Worm (Caenorhabditis elegans) whole organism, mixed stage, embryonic: ENCODE measurements around the gene H03G16.6.

Experiments
- M03D4.4 ChIP-seq: sonication (generic microtip); optimal IDR thresholded peaks from 2 replicates; lab custom pipeline; 2017; ENCODE audit warnings: mild to moderate bottlenecking, missing genetic modification characterization, missing compliant biosample characterization
- blmp-1 ChIP-seq: fragments of 150-350 bp; optimal IDR thresholded peaks from 2 replicates; lab custom pipeline; 2014; ENCODE audit warnings: missing biosample characterization, missing genetic modification characterization
- ceh-39 ChIP-seq: fragments of 150-350 bp; optimal IDR thresholded peaks from 2 replicates; lab custom pipeline; 2014; ENCODE audit warnings: missing biosample characterization, missing genetic modification characterization
- ceh-83 ChIP-seq: fragments of 200-800 bp; sonication (Bioruptor generic); optimal IDR thresholded peaks from 2 replicates; lab custom pipeline; 2018; ENCODE audit warnings: mild to moderate bottlenecking, missing genetic modification characterization, missing compliant biosample characterization
- ces-1 ChIP-seq: fragments of 150-350 bp; optimal IDR thresholded peaks from 2 replicates; lab custom pipeline; 2014; ENCODE audit warnings: missing biosample characterization, missing genetic modification reagents, missing genetic modification characterization
- cnd-1 ChIP-seq: fragments of 200-800 bp; sonication (Bioruptor generic); optimal IDR thresholded peaks from 2 replicates; lab custom pipeline; 2018; ENCODE audit warnings: mild to moderate bottlenecking, missing genetic modification characterization, missing compliant biosample characterization
- drap-1 ChIP-seq: fragments of 200-800 bp; sonication (Bioruptor generic); optimal IDR thresholded peaks from 3 replicates; lab custom pipeline; 2018; ENCODE audit warnings: mild to moderate bottlenecking, missing genetic modification characterization, missing compliant biosample characterization
- elt-1 ChIP-seq: sonication (generic microtip); optimal IDR thresholded peaks from 2 replicates; lab custom pipeline; 2017; ENCODE audit warnings: missing genetic modification characterization, mild to moderate bottlenecking, missing compliant biosample characterization, antibody characterized with exemption, moderate library complexity, borderline replicate concordance; ENCODE audit not compliant: insufficient read depth
- elt-3 ChIP-seq: fragments of 150-350 bp; optimal IDR thresholded peaks from 2 replicates; lab custom pipeline; 2014; ENCODE audit warnings: missing biosample characterization, missing genetic modification characterization
- flh-1 ChIP-seq: fragments of 200-800 bp; sonication (Bioruptor generic); optimal IDR thresholded peaks from 2 replicates; lab custom pipeline; 2018; ENCODE audit warnings: mild to moderate bottlenecking, missing genetic modification characterization, moderate library complexity, missing compliant biosample characterization
- ham-2 ChIP-seq: fragments of 200-800 bp; sonication (Bioruptor generic); optimal IDR thresholded peaks from 2 replicates; lab custom pipeline; 2018; ENCODE audit warnings: mild to moderate bottlenecking, missing genetic modification characterization, missing compliant biosample characterization
- hlh-1 ChIP-seq: fragments of 150-350 bp; optimal IDR thresholded peaks from 2 replicates; lab custom pipeline; 2014; ENCODE audit warnings: missing biosample characterization, missing genetic modification reagents, missing genetic modification characterization
- lin-13 ChIP-seq: fragments of 150-350 bp; optimal IDR thresholded peaks from 2 replicates; lab custom pipeline; 2014; ENCODE audit warnings: missing biosample characterization, missing genetic modification characterization
- lin-32 ChIP-seq: fragments of 200-800 bp; sonication (Bioruptor generic); optimal IDR thresholded peaks from 2 replicates; lab custom pipeline; 2018; ENCODE audit warnings: mild to moderate bottlenecking, missing genetic modification characterization, missing compliant biosample characterization
- lsy-2 ChIP-seq: fragments of 150-350 bp; optimal IDR thresholded peaks from 2 replicates; lab custom pipeline; 2014; ENCODE audit warnings: missing biosample characterization, missing genetic modification characterization
- mab-5 ChIP-seq: fragments of 150-350 bp; optimal IDR thresholded peaks from 2 replicates; lab custom pipeline; 2014; ENCODE audit warnings: missing biosample characterization, missing genetic modification characterization
- mep-1 ChIP-seq: fragments of 150-350 bp; optimal IDR thresholded peaks from 2 replicates; lab custom pipeline; 2017; ENCODE audit warnings: missing biosample characterization, missing genetic modification reagents, missing genetic modification characterization, inconsistent platforms
- mls-2 ChIP-seq: sonication (generic microtip); optimal IDR thresholded peaks from 2 replicates; lab custom pipeline; 2016; ENCODE audit warnings: mild to moderate bottlenecking, missing genetic modification characterization, moderate library complexity, missing compliant biosample characterization
- nhr-12 ChIP-seq: fragments of 150-350 bp; optimal IDR thresholded peaks from 2 replicates; lab custom pipeline; 2014; ENCODE audit warnings: missing biosample characterization, missing genetic modification characterization
- nhr-2 ChIP-seq: fragments of 150-350 bp; optimal IDR thresholded peaks from 2 replicates; lab custom pipeline; 2014; ENCODE audit warnings: missing biosample characterization, missing genetic modification characterization
- nhr-237 ChIP-seq: fragments of 150-350 bp; optimal IDR thresholded peaks from 2 replicates; lab custom pipeline; 2014; ENCODE audit warnings: missing biosample characterization, missing genetic modification characterization
- nhr-28 ChIP-seq: fragments of 150-350 bp; optimal IDR thresholded peaks from 2 replicates; lab custom pipeline; 2014; ENCODE audit warnings: missing biosample characterization, missing genetic modification characterization
- nhr-76 ChIP-seq: sonication (generic microtip); optimal IDR thresholded peaks from 2 replicates; lab custom pipeline; 2017; ENCODE audit warnings: missing biosample characterization, missing genetic modification characterization
- pha-4 ChIP-seq: fragments of 150-350 bp; optimal IDR thresholded peaks from 2 replicates; lab custom pipeline; 2018; ENCODE audit warnings: missing biosample characterization, missing genetic modification reagents, missing genetic modification characterization
- sem-2 ChIP-seq: fragments of 200-800 bp; sonication (Bioruptor generic); optimal IDR thresholded peaks from 2 replicates; lab custom pipeline; 2018; ENCODE audit warnings: mild to moderate bottlenecking, missing genetic modification characterization, missing compliant biosample characterization
- snpc-4 ChIP-seq: fragments of 150-350 bp; optimal IDR thresholded peaks from 2 replicates; lab custom pipeline; 2014; ENCODE audit warnings: missing biosample characterization, missing genetic modification characterization
- sptf-1 ChIP-seq: sonication (generic microtip); optimal IDR thresholded peaks from 2 replicates; lab custom pipeline; 2017; ENCODE audit warnings: mild to moderate bottlenecking, missing genetic modification characterization, moderate library complexity, missing compliant biosample characterization
- tbx-8 ChIP-seq: fragments of 200-800 bp; sonication (Bioruptor generic); optimal IDR thresholded peaks from 2 replicates; lab custom pipeline; 2018; ENCODE audit warnings: mild to moderate bottlenecking, missing genetic modification characterization, moderate library complexity, missing compliant biosample characterization
- unc-120 ChIP-seq: sonication (generic microtip); optimal IDR thresholded peaks from 2 replicates; lab custom pipeline; 2017; ENCODE audit warnings: missing genetic modification characterization, missing compliant biosample characterization; ENCODE audit not compliant: poor library complexity, severe bottlenecking
- unc-39 ChIP-seq: fragments of 150-350 bp; optimal IDR thresholded peaks from 2 replicates; lab custom pipeline; 2014; ENCODE audit warnings: missing biosample characterization, missing genetic modification characterization
- unc-62 ChIP-seq: fragments of 150-350 bp; optimal IDR thresholded peaks from 2 replicates; lab custom pipeline; 2014; ENCODE audit warnings: missing biosample characterization, missing genetic modification reagents, missing genetic modification characterization
- zip-8 ChIP-seq: fragments of 150-350 bp; optimal IDR thresholded peaks from 2 replicates; lab custom pipeline; 2014; ENCODE audit warnings: missing biosample characterization, missing genetic modification characterization
- ztf-11 ChIP-seq: fragments of 150-350 bp; optimal IDR thresholded peaks from 2 replicates; lab custom pipeline; 2014; ENCODE audit warnings: missing biosample characterization, missing genetic modification characterization

Gene H03G16.6

DNA sequence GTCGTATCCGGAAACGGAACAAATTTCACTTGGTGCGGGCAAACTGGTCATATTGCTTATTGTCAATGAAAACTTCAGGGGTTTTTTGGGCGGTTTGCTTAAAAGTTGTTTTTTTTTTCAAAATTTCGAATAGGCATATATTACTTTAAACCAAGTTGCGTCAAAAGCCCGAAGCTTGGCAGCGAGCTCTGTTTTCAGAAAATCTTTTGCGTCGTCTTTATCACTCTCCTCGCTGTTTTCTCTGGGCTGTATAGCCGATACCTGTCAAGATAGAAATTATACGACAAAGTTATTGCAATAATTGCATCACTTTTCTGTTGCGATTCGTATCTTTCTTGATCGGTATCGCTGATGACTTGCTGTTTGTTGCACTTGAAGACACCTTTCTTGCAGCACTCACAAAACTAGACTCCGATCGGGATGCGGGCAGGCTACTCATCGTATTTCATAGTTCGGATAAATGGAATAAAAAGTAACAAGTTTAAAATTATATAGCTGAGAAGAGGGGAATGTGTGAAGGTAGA lies 23.6 kb downstream of the H03G16.6 start, which contains the start of the genes H40L08.3 and H40L08.9:
H40L08.3 (minus strand) TSS at position 51 of the 524 bp plus-strand sequence.
H40L08.9 (minus strand) TSS at position 439 of the 524 bp plus-strand sequence.
- peak; percentile 27 for TF ChIP-seq elt-1 (tag; lab: Kevin White, UChicago)
- TF ChIP-seq ceh-39, result no peak
- peak; percentile 14 for TF ChIP-seq unc-62
- no peak for TF ChIP-seq hlh-1 (tag; lab: Kevin White, UChicago)
- no peak for TF ChIP-seq mls-2 (tag; lab: Kevin White, UChicago)
- no peak for TF ChIP-seq lsy-2 (tag; lab: Kevin White, UChicago)
- TF ChIP-seq, all 35 proteins: peak for 2

- no peak for TF ChIP-seq mab-5 (tag; lab: Kevin White, UChicago)
- TF ChIP-seq sptf-1, result no peak
- no peak for TF ChIP-seq unc-62
- TF ChIP-seq ham-2 (GFP tag; lab: Kevin White, UChicago), result no peak
- TF ChIP-seq hlh-1 (tag; lab: Kevin White, UChicago), result no peak
- no peak for TF ChIP-seq nhr-237 (tag; lab: Kevin White, UChicago)
- no peak for TF ChIP-seq nhr-76 (tag; lab: Kevin White, UChicago)
- TF ChIP-seq elt-3, result no peak
- TF ChIP-seq tbx-8 (GFP tag; lab: Kevin White, UChicago), result no peak
- TF ChIP-seq snpc-4 (tag; lab: Kevin White, UChicago), result no peak
- TF ChIP-seq pha-4 (tag; lab: Kevin White, UChicago), result no peak
- TF ChIP-seq ces-1 (GFP tag; lab: Kevin White, UChicago), result no peak
- TF ChIP-seq lin-32 (GFP tag; lab: Kevin White, UChicago), result no peak
- no peak for TF ChIP-seq nhr-28 (tag; lab: Kevin White, UChicago)
- no peak for TF ChIP-seq zip-8 (tag; lab: Kevin White, UChicago)
- TF ChIP-seq, all 35 proteins: peak for 0
Measured at ce11 chrX:15076909-15077308, 24.4 kb downstream of the H03G16.6 start.

DNA sequence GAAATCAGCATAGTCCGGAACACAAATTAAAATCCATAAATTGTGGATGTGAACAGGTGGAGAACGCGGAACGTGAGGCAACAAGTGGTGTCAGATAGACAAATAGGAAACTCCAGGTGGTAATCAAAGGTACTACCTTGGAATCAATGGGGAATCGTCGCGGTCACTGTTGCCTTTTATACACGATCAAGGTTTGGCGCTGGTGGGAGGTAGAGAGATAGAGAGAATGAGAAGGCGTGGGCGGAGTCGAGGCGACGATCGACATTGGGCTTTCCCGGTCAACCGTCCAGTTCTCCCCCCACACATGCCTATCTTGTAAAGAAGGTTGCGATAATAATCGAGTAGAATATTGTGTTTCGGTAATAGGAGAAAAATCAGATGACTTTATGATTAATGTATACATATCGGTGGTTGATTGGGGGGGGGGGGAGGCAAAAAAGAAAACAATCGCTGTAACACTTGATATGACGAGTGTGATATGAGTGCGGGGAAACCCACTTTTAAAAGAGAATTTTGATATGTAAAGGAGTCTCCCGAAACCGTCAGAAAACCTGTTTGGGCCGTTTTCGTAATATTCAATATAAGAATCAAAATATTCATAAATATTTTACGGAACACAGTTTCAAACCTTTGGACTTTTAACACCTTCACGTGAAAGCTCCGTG lies 25.2 kb downstream of the H03G16.6 start, which contains the start of the genes H40L08.8, H40L08.2 and H40L08.7:
H40L08.8 (minus strand) TSS at position 37 of the 665 bp plus-strand sequence.
H40L08.2 (minus strand) TSS at position 148 of the 665 bp plus-strand sequence.
H40L08.7 (minus strand) TSS at position 148 of the 665 bp plus-strand sequence.
- no peak for TF ChIP-seq unc-39 (tag; lab: Kevin White, UChicago)
- TF ChIP-seq nhr-76 (tag; lab: Kevin White, UChicago), result no peak
- no peak for TF ChIP-seq lin-13 (tag; lab: Kevin White, UChicago)
- no peak for TF ChIP-seq mep-1
- peak; percentile 38 for TF ChIP-seq ham-2 (GFP tag; lab: Kevin White, UChicago)
- TF ChIP-seq lin-32 (GFP tag; lab: Kevin White, UChicago), result no peak
- no peak for TF ChIP-seq ztf-11

DNA sequence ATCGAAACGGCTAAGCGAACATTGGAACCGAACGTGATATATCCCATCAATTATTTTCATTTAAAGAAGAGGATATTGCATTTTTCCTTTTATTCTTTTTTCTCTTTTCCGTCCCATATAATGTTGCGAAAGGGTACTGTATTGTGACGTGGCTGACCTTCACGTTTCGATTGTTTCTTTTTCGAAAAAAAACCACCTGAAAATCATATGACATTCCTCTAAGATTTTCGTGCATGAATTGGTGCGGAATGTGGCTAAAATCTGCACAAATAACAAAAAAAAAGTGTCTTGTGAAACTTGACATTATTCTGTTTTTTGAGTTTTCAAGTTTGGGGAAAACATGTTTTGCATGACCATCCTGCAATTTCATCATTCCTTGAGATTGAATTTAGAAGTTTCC lies 25.8 kb downstream of the H03G16.6 start:
- TF ChIP-seq ceh-39 (no peak), ceh-83 (GFP tag; lab: Kevin White, UChicago) (no peak), unc-120 (tag; lab: Kevin White, UChicago) (no peak), nhr-28 (tag; lab: Kevin White, UChicago) (no peak), sem-2 (GFP tag; lab: Kevin White, UChicago) (no peak), elt-1 (tag; lab: Kevin White, UChicago) (no peak), flh-1 (no peak)

DNA sequence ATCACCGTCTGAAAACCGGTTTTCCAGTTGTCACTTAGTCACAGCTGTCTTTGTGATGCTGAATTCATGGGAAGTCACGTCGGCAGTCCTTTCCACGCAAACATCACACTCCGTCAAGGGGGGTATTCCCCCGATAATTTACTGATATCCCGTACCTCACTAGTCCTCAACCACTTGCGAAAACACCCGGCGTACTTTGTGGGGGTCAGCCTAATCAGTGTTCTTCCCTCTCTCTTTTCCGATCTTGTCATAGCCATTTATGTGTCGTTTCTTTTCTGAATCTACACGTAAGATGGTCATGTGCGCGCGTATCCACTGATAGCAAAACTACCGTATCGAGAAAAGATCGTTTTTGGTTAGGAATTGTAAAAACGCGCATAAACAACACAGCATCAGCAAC lies 26.9 kb downstream of the H03G16.6 start:
- no peak for TF ChIP-seq unc-120 (tag; lab: Kevin White, UChicago)
- TF ChIP-seq blmp-1 (tag; lab: Kevin White, UChicago), result no peak
- TF ChIP-seq ham-2 (GFP tag; lab: Kevin White, UChicago), result no peak
- no peak for TF ChIP-seq cnd-1 (tag; lab: Kevin White, UChicago)
- TF ChIP-seq nhr-12 (tag; lab: Kevin White, UChicago), result no peak
- no peak for TF ChIP-seq M03D4.4 (tag; lab: Kevin White, UChicago)
- no peak for TF ChIP-seq snpc-4 (tag; lab: Kevin White, UChicago)
- TF ChIP-seq lsy-2 (tag; lab: Kevin White, UChicago), result no peak
- TF ChIP-seq hlh-1 (tag; lab: Kevin White, UChicago), result no peak
- no peak for TF ChIP-seq tbx-8 (GFP tag; lab: Kevin White, UChicago)
- TF ChIP-seq zip-8 (tag; lab: Kevin White, UChicago), result no peak
- TF ChIP-seq nhr-76 (tag; lab: Kevin White, UChicago), result no peak
- TF ChIP-seq nhr-2 (tag; lab: Kevin White, UChicago), result no peak
- no peak for TF ChIP-seq elt-1 (tag; lab: Kevin White, UChicago)
- TF ChIP-seq drap-1 (GFP tag; lab: Kevin White, UChicago), result no peak
- no peak for TF ChIP-seq flh-1
- no peak for TF ChIP-seq pha-4 (tag; lab: Kevin White, UChicago)
- no peak for TF ChIP-seq ces-1 (GFP tag; lab: Kevin White, UChicago)
- TF ChIP-seq ceh-39, result no peak
- no peak for TF ChIP-seq unc-62
